Worm (Caenorhabditis elegans) whole organism, L2 larva: Measurements from ENCODE around the gene F01G10.5.

Experiments used
- ZK546.5 ChIP-seq: sonication (generic microtip); optimal IDR thresholded peaks from 2 replicates; lab custom pipeline; 2017; ENCODE audit warnings: missing biosample characterization, missing genetic modification characterization
- dmd-4 ChIP-seq: sonication (generic microtip); optimal IDR thresholded peaks from 2 replicates; lab custom pipeline; 2017; ENCODE audit warnings: missing biosample characterization, missing genetic modification characterization
- elt-3 ChIP-seq: sonication (generic microtip); optimal IDR thresholded peaks from 2 replicates; lab custom pipeline; 2017; ENCODE audit warnings: missing biosample characterization, missing genetic modification characterization
- mdl-1 ChIP-seq, 2 experiments: fragments of 150-350 bp in 1 of 2; sonication (generic microtip) in 1 of 2; optimal IDR thresholded peaks; 2 replicates each; lab custom pipeline; 2017; ENCODE audit warnings: missing biosample characterization in 2 of 2, missing genetic modification characterization in 2 of 2
- nhr-6 ChIP-seq: fragments of 150-350 bp; optimal IDR thresholded peaks from 2 replicates; lab custom pipeline; 2014; ENCODE audit warnings: missing biosample characterization, missing genetic modification characterization

ce11 chrIV:10251764-10252163, 20.9 kb upstream of the F01G10.5 start:
- TF ChIP-seq ZK546.5 (tag; lab: Kevin White, UChicago) (no peak), dmd-4 (tag; lab: Kevin White, UChicago) (no peak), nhr-6 (tag; lab: Kevin White, UChicago) (no peak), mdl-1 (tag; optimal IDR thresholded peaks at IDR 0.05; lab: Kevin White, UChicago) (no peak), elt-3 (tag; lab: Kevin White, UChicago) (no peak)
